Fruit fly (Drosophila melanogaster): ENCODE data around the gene CG43394.

- TF ChIP-seq CG8478 (optimal IDR thresholded peaks at IDR 0.05) = no peak
- no peak for TF ChIP-seq CTCF (optimal IDR thresholded peaks at IDR 0.05)
Measured at dm6 chr2L:8164219-8164618, 18.7 kb downstream of the CG43394 start.

Measured in S2 (cell line).